Worm (Caenorhabditis elegans): ENCODE results near the gene D1044.4.

DNA sequence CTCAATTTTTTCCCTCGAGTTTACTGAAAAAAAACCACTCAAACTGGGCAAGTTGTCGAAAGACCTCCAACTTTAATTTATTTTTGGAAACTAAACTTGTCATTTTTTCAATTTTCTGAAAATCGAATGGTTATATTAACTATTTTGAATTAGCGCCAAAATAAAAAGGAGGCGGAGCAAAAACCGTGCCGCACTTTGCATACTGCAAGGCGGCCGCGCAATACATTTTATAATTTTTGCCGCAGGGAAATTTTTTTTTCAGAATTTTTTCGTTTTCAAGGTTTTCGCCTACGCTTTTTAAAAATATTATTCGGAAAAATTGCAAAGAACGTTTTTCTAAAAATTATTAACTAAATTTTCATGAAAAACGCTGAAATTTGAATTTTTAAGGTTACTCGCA, 18.2 kb downstream of the D1044.4 start:
- TF ChIP-seq mep-1 (tag; optimal IDR thresholded peaks at IDR 0.05), result no peak
- no peak for TF ChIP-seq unc-62 (GFP tag; optimal IDR thresholded peaks at IDR 0.05)
- no peak for TF ChIP-seq ceh-43 (GFP tag; optimal IDR thresholded peaks at IDR 0.05)
- no peak for TF ChIP-seq tbx-8 (GFP tag; optimal IDR thresholded peaks at IDR 0.05)
- no peak for TF ChIP-seq snpc-4 (tag; optimal IDR thresholded peaks at IDR 0.05)
- no peak for TF ChIP-seq zip-8 (tag; optimal IDR thresholded peaks at IDR 0.05)
- TF ChIP-seq unc-120 (tag; optimal IDR thresholded peaks at IDR 0.05; ENCODE audit: poor library complexity, severe bottlenecking), result no peak
- no peak for TF ChIP-seq nhr-28 (tag; optimal IDR thresholded peaks at IDR 0.05)
- no peak for TF ChIP-seq ces-1 (GFP tag; optimal IDR thresholded peaks at IDR 0.05)
- no peak for TF ChIP-seq elt-3 (tag; optimal IDR thresholded peaks at IDR 0.05)
- no peak for TF ChIP-seq nhr-237 (tag; optimal IDR thresholded peaks at IDR 0.05)
- TF ChIP-seq M03D4.4 (tag; optimal IDR thresholded peaks at IDR 0.05), result no peak
- no peak for TF ChIP-seq unc-39 (tag; optimal IDR thresholded peaks at IDR 0.05)

All from whole organism, mixed stage, embryonic.